Worm (Caenorhabditis elegans) whole organism, mixed stage, embryonic: Measurements from ENCODE around the gene srh-32.

Experiments used
- M03D4.4 ChIP-seq: sonication (generic microtip); optimal IDR thresholded peaks from 2 replicates; lab custom pipeline; 2017; ENCODE audit warnings: mild to moderate bottlenecking, missing genetic modification characterization, missing compliant biosample characterization
- bed-3 ChIP-seq: fragments of 200-800 bp; sonication (Bioruptor generic); optimal IDR thresholded peaks from 3 replicates; lab custom pipeline; 2018; ENCODE audit warnings: mild to moderate bottlenecking, missing genetic modification characterization, moderate library complexity, missing compliant biosample characterization
- blmp-1 ChIP-seq: fragments of 150-350 bp; optimal IDR thresholded peaks from 2 replicates; lab custom pipeline; 2014; ENCODE audit warnings: missing biosample characterization, missing genetic modification characterization
- ceh-39 ChIP-seq: fragments of 150-350 bp; optimal IDR thresholded peaks from 2 replicates; lab custom pipeline; 2014; ENCODE audit warnings: missing biosample characterization, missing genetic modification characterization
- ceh-43 ChIP-seq: fragments of 200-800 bp; sonication (Bioruptor generic); optimal IDR thresholded peaks from 2 replicates; lab custom pipeline; 2018; ENCODE audit warnings: mild to moderate bottlenecking, missing genetic modification characterization, moderate library complexity, missing compliant biosample characterization
- ces-1 ChIP-seq: fragments of 150-350 bp; optimal IDR thresholded peaks from 2 replicates; lab custom pipeline; 2014; ENCODE audit warnings: missing biosample characterization, missing genetic modification reagents, missing genetic modification characterization
- cnd-1 ChIP-seq: fragments of 200-800 bp; sonication (Bioruptor generic); optimal IDR thresholded peaks from 2 replicates; lab custom pipeline; 2018; ENCODE audit warnings: mild to moderate bottlenecking, missing genetic modification characterization, missing compliant biosample characterization
- drap-1 ChIP-seq: fragments of 200-800 bp; sonication (Bioruptor generic); optimal IDR thresholded peaks from 3 replicates; lab custom pipeline; 2018; ENCODE audit warnings: mild to moderate bottlenecking, missing genetic modification characterization, missing compliant biosample characterization
- elt-1 ChIP-seq: sonication (generic microtip); optimal IDR thresholded peaks from 2 replicates; lab custom pipeline; 2017; ENCODE audit warnings: missing genetic modification characterization, mild to moderate bottlenecking, missing compliant biosample characterization, antibody characterized with exemption, moderate library complexity, borderline replicate concordance; ENCODE audit not compliant: insufficient read depth
- elt-3 ChIP-seq: fragments of 150-350 bp; optimal IDR thresholded peaks from 2 replicates; lab custom pipeline; 2014; ENCODE audit warnings: missing biosample characterization, missing genetic modification characterization
- flh-1 ChIP-seq: fragments of 200-800 bp; sonication (Bioruptor generic); optimal IDR thresholded peaks from 2 replicates; lab custom pipeline; 2018; ENCODE audit warnings: mild to moderate bottlenecking, missing genetic modification characterization, moderate library complexity, missing compliant biosample characterization
- ham-2 ChIP-seq: fragments of 200-800 bp; sonication (Bioruptor generic); optimal IDR thresholded peaks from 2 replicates; lab custom pipeline; 2018; ENCODE audit warnings: mild to moderate bottlenecking, missing genetic modification characterization, missing compliant biosample characterization
- hlh-1 ChIP-seq: fragments of 150-350 bp; optimal IDR thresholded peaks from 2 replicates; lab custom pipeline; 2014; ENCODE audit warnings: missing biosample characterization, missing genetic modification reagents, missing genetic modification characterization
- lin-13 ChIP-seq: fragments of 150-350 bp; optimal IDR thresholded peaks from 2 replicates; lab custom pipeline; 2014; ENCODE audit warnings: missing biosample characterization, missing genetic modification characterization
- lin-32 ChIP-seq: fragments of 200-800 bp; sonication (Bioruptor generic); optimal IDR thresholded peaks from 2 replicates; lab custom pipeline; 2018; ENCODE audit warnings: mild to moderate bottlenecking, missing genetic modification characterization, missing compliant biosample characterization
- lsy-2 ChIP-seq: fragments of 150-350 bp; optimal IDR thresholded peaks from 2 replicates; lab custom pipeline; 2014; ENCODE audit warnings: missing biosample characterization, missing genetic modification characterization
- mab-5 ChIP-seq: fragments of 150-350 bp; optimal IDR thresholded peaks from 2 replicates; lab custom pipeline; 2014; ENCODE audit warnings: missing biosample characterization, missing genetic modification characterization
- mls-2 ChIP-seq: sonication (generic microtip); optimal IDR thresholded peaks from 2 replicates; lab custom pipeline; 2016; ENCODE audit warnings: mild to moderate bottlenecking, missing genetic modification characterization, moderate library complexity, missing compliant biosample characterization
- nhr-12 ChIP-seq: fragments of 150-350 bp; optimal IDR thresholded peaks from 2 replicates; lab custom pipeline; 2014; ENCODE audit warnings: missing biosample characterization, missing genetic modification characterization
- nhr-2 ChIP-seq: fragments of 150-350 bp; optimal IDR thresholded peaks from 2 replicates; lab custom pipeline; 2014; ENCODE audit warnings: missing biosample characterization, missing genetic modification characterization
- nhr-237 ChIP-seq: fragments of 150-350 bp; optimal IDR thresholded peaks from 2 replicates; lab custom pipeline; 2014; ENCODE audit warnings: missing biosample characterization, missing genetic modification characterization
- nhr-28 ChIP-seq: fragments of 150-350 bp; optimal IDR thresholded peaks from 2 replicates; lab custom pipeline; 2014; ENCODE audit warnings: missing biosample characterization, missing genetic modification characterization
- nhr-76 ChIP-seq: sonication (generic microtip); optimal IDR thresholded peaks from 2 replicates; lab custom pipeline; 2017; ENCODE audit warnings: missing biosample characterization, missing genetic modification characterization
- pha-4 ChIP-seq: fragments of 150-350 bp; optimal IDR thresholded peaks from 2 replicates; lab custom pipeline; 2018; ENCODE audit warnings: missing biosample characterization, missing genetic modification reagents, missing genetic modification characterization
- sem-2 ChIP-seq: fragments of 200-800 bp; sonication (Bioruptor generic); optimal IDR thresholded peaks from 2 replicates; lab custom pipeline; 2018; ENCODE audit warnings: mild to moderate bottlenecking, missing genetic modification characterization, missing compliant biosample characterization
- snpc-4 ChIP-seq: fragments of 150-350 bp; optimal IDR thresholded peaks from 2 replicates; lab custom pipeline; 2014; ENCODE audit warnings: missing biosample characterization, missing genetic modification characterization
- unc-120 ChIP-seq: sonication (generic microtip); optimal IDR thresholded peaks from 2 replicates; lab custom pipeline; 2017; ENCODE audit warnings: missing genetic modification characterization, missing compliant biosample characterization; ENCODE audit not compliant: poor library complexity, severe bottlenecking
- unc-39 ChIP-seq: fragments of 150-350 bp; optimal IDR thresholded peaks from 2 replicates; lab custom pipeline; 2014; ENCODE audit warnings: missing biosample characterization, missing genetic modification characterization
- unc-62 ChIP-seq: fragments of 150-350 bp; optimal IDR thresholded peaks from 2 replicates; lab custom pipeline; 2014; ENCODE audit warnings: missing biosample characterization, missing genetic modification reagents, missing genetic modification characterization
- zip-8 ChIP-seq: fragments of 150-350 bp; optimal IDR thresholded peaks from 2 replicates; lab custom pipeline; 2014; ENCODE audit warnings: missing biosample characterization, missing genetic modification characterization
- ztf-11 ChIP-seq: fragments of 150-350 bp; optimal IDR thresholded peaks from 2 replicates; lab custom pipeline; 2014; ENCODE audit warnings: missing biosample characterization, missing genetic modification characterization

The srh-32 gene

ce11 chrV:17696753-17697152, 4.3 kb upstream of the srh-32 start, which contains the start of gene spp-29:
spp-29 (minus strand) TSS chrV:17696853.
- TF ChIP-seq nhr-12 (no peak), mab-5 (tag; lab: Kevin White, UChicago) (no peak), nhr-237 (tag; lab: Kevin White, UChicago) (no peak), flh-1 (no peak)
- TF ChIP-seq, all 35 proteins: peak for 0

ce11 chrV:17699097-17699496, 1.9 kb upstream of the srh-32 start, which contains the start of gene Y26G10.4:
Y26G10.4 (minus strand) TSS chrV:17699197.
- no peak for TF ChIP-seq nhr-2 (tag; lab: Kevin White, UChicago)
- TF ChIP-seq snpc-4 = no peak
- TF ChIP-seq ham-2 (GFP tag; lab: Kevin White, UChicago) = no peak
- TF ChIP-seq cnd-1 (tag; lab: Kevin White, UChicago) = no peak
- TF ChIP-seq hlh-1 (tag; lab: Kevin White, UChicago) = no peak
- no peak for TF ChIP-seq unc-39
- TF ChIP-seq nhr-76 (tag; lab: Kevin White, UChicago) = no peak
- no peak for TF ChIP-seq blmp-1
- TF ChIP-seq elt-1 (tag; lab: Kevin White, UChicago) = no peak
- TF ChIP-seq lsy-2 = no peak
- TF ChIP-seq lin-13 (tag; lab: Kevin White, UChicago) = no peak
- no peak for TF ChIP-seq sem-2 (GFP tag; lab: Kevin White, UChicago)
- TF ChIP-seq unc-62 (GFP tag; lab: Kevin White, UChicago) = no peak
- TF ChIP-seq bed-3 (GFP tag; lab: Kevin White, UChicago) = no peak

- TF ChIP-seq lin-32 (no peak), mls-2 (tag; lab: Kevin White, UChicago) (no peak), pha-4 (tag; lab: Kevin White, UChicago) (no peak), blmp-1 (no peak), ztf-11 (tag; lab: Kevin White, UChicago) (no peak), mab-5 (tag; lab: Kevin White, UChicago) (no peak), unc-62 (GFP tag; lab: Kevin White, UChicago) (no peak), elt-3 (tag; lab: Kevin White, UChicago) (no peak), unc-39 (no peak), ceh-39 (tag; lab: Kevin White, UChicago) (no peak), lin-13 (tag; lab: Kevin White, UChicago) (no peak), nhr-76 (tag; lab: Kevin White, UChicago) (no peak)
Observed at ce11 chrV:17699659-17700058, 1.4 kb upstream of the srh-32 start, which contains the start of gene Y26G10.6. Y26G10.6 (plus strand) TSS chrV:17699959.

- no peak for TF ChIP-seq zip-8 (tag; lab: Kevin White, UChicago)
- no peak for TF ChIP-seq nhr-28 (tag; lab: Kevin White, UChicago)
- TF ChIP-seq snpc-4 = no peak
- TF ChIP-seq sem-2 (GFP tag; lab: Kevin White, UChicago) = no peak
- no peak for TF ChIP-seq ztf-11 (tag; lab: Kevin White, UChicago)
- no peak for TF ChIP-seq mls-2 (tag; lab: Kevin White, UChicago)
- no peak for TF ChIP-seq mab-5 (tag; lab: Kevin White, UChicago)
- TF ChIP-seq ham-2 (GFP tag; lab: Kevin White, UChicago) = no peak
- TF ChIP-seq M03D4.4 (tag; lab: Kevin White, UChicago) = no peak
- TF ChIP-seq pha-4 (tag; lab: Kevin White, UChicago) = no peak
- no peak for TF ChIP-seq drap-1 (GFP tag; lab: Kevin White, UChicago)
- no peak for TF ChIP-seq cnd-1 (tag; lab: Kevin White, UChicago)
- TF ChIP-seq nhr-76 (tag; lab: Kevin White, UChicago) = no peak
- no peak for TF ChIP-seq bed-3 (GFP tag; lab: Kevin White, UChicago)
Observed at ce11 chrV:17705814-17706213, 4.8 kb downstream of the srh-32 start, which contains the start of gene W06D12.6. W06D12.6 (plus strand) TSS chrV:17706114.

ce11 chrV:17706217-17706806, 5.3 kb downstream of the srh-32 start:
- TF ChIP-seq sem-2 (GFP tag; lab: Kevin White, UChicago) (no peak), unc-120 (tag; lab: Kevin White, UChicago) (no peak), ceh-43 (GFP tag; lab: Kevin White, UChicago) (no peak), ces-1 (no peak), blmp-1 (no peak), ztf-11 (tag; lab: Kevin White, UChicago) (no peak), nhr-2 (tag; lab: Kevin White, UChicago) (no peak)
